Fruit fly (Drosophila melanogaster) whole organism, pupa: ENCODE data around the gene CG6878.

Source experiments
- CG10348 ChIP-seq: fragments of 200-800 bp; sonication (Bioruptor generic); IDR thresholded peaks from 2 replicates; pipeline ENCODE4 v1.3.6; 2022; ENCODE audit warnings: missing biosample characterization, missing genetic modification characterization
- CG12605 ChIP-seq: fragments of 200-800 bp; sonication (Bioruptor generic); IDR thresholded peaks from 2 replicates; pipeline ENCODE4 v1.3.6; 2022; ENCODE audit warnings: missing biosample characterization, missing genetic modification characterization
- CG13204 ChIP-seq: fragments of 200-800 bp; sonication (Bioruptor generic); optimal IDR thresholded peaks from 2 replicates; lab custom pipeline; 2018; ENCODE audit warnings: missing biosample characterization, mild to moderate bottlenecking, missing genetic modification characterization, moderate library complexity
- CG14655 ChIP-seq: fragments of 200-800 bp; sonication (Bioruptor generic); optimal IDR thresholded peaks from 3 replicates; lab custom pipeline; 2017; ENCODE audit warnings: mild to moderate bottlenecking, missing biosample characterization, missing genetic modification reagents, missing genetic modification characterization
- CG15710 ChIP-seq: fragments of 200-800 bp; sonication (Bioruptor generic); optimal IDR thresholded peaks from 2 replicates; lab custom pipeline; 2018; ENCODE audit warnings: missing biosample characterization, mild to moderate bottlenecking, missing genetic modification characterization, moderate library complexity
- CG17806 ChIP-seq: fragments of 200-800 bp; sonication (Bioruptor generic); optimal IDR thresholded peaks from 2 replicates; lab custom pipeline; 2018; ENCODE audit warnings: missing biosample characterization, mild to moderate bottlenecking, missing genetic modification characterization, moderate library complexity
- CG32121 ChIP-seq: fragments of 200-800 bp; sonication (Bioruptor generic); IDR thresholded peaks from 2 replicates; pipeline ENCODE4 v1.3.6; 2022; ENCODE audit warnings: missing biosample characterization, missing genetic modification characterization
- CG34367 ChIP-seq: fragments of 200-800 bp; sonication (Bioruptor generic); optimal IDR thresholded peaks from 2 replicates; lab custom pipeline; 2018; ENCODE audit warnings: missing biosample characterization, mild to moderate bottlenecking, missing genetic modification characterization
- CG4496 ChIP-seq: fragments of 200-800 bp; sonication (Bioruptor generic); IDR thresholded peaks from 3 replicates; pipeline ENCODE4 v1.3.6; 2022; ENCODE audit warnings: missing biosample characterization, missing genetic modification characterization
- CG8159 ChIP-seq: fragments of 200-800 bp; sonication (Bioruptor generic); optimal IDR thresholded peaks from 3 replicates; lab custom pipeline; 2018; ENCODE audit warnings: missing biosample characterization, mild to moderate bottlenecking, missing genetic modification characterization, moderate library complexity
- CG8301 ChIP-seq: fragments of 200-800 bp; sonication (Bioruptor generic); optimal IDR thresholded peaks from 2 replicates; lab custom pipeline; 2018; ENCODE audit warnings: missing biosample characterization, mild to moderate bottlenecking, missing genetic modification characterization
- CG9948 ChIP-seq: fragments of 200-800 bp; sonication (Bioruptor generic); optimal IDR thresholded peaks from 2 replicates; lab custom pipeline; 2018; ENCODE audit warnings: missing biosample characterization, mild to moderate bottlenecking, missing genetic modification characterization, moderate library complexity
- D1 ChIP-seq: fragments of 200-800 bp; sonication (Bioruptor generic); optimal IDR thresholded peaks from 2 replicates; lab custom pipeline; 2018; ENCODE audit warnings: missing biosample characterization, mild to moderate bottlenecking, missing genetic modification characterization, moderate library complexity
- EcR ChIP-seq: fragments of 200-800 bp; sonication (Bioruptor generic); optimal IDR thresholded peaks from 3 replicates; lab custom pipeline; 2019; ENCODE audit warnings: missing biosample characterization, missing genetic modification characterization, mild to moderate bottlenecking, moderate library complexity, missing genetic modification reagents
- Ets98B ChIP-seq: fragments of 200-800 bp; sonication (Bioruptor generic); IDR thresholded peaks from 2 replicates; pipeline ENCODE4 v1.3.6; 2022; ENCODE audit warnings: missing biosample characterization, missing genetic modification characterization
- Pif1A ChIP-seq: fragments of 200-800 bp; sonication (Bioruptor generic); optimal IDR thresholded peaks from 3 replicates; lab custom pipeline; 2016; ENCODE audit warnings: missing biosample characterization, missing genetic modification characterization
- Pif1B ChIP-seq: fragments of 200-800 bp; sonication (Bioruptor generic); optimal IDR thresholded peaks from 3 replicates; lab custom pipeline; 2016; ENCODE audit warnings: missing biosample characterization, missing genetic modification characterization
- Snoo ChIP-seq: fragments of 200-800 bp; sonication (Bioruptor generic); optimal IDR thresholded peaks from 3 replicates; lab custom pipeline; 2017; ENCODE audit warnings: missing biosample characterization, mild to moderate bottlenecking, missing genetic modification characterization, inconsistent platforms
- fd96Ca ChIP-seq: fragments of 200-800 bp; sonication (Bioruptor generic); IDR thresholded peaks from 3 replicates; pipeline ENCODE4 v1.3.6; 2022; ENCODE audit warnings: missing biosample characterization, missing genetic modification characterization
- gl ChIP-seq: fragments of 200-800 bp; sonication (Bioruptor generic); optimal IDR thresholded peaks from 2 replicates; lab custom pipeline; 2018; ENCODE audit warnings: missing biosample characterization, mild to moderate bottlenecking, missing genetic modification characterization
- rn ChIP-seq: fragments of 200-800 bp; sonication (Bioruptor generic); IDR thresholded peaks from 2 replicates; pipeline ENCODE4 v1.3.6; 2022; ENCODE audit warnings: missing biosample characterization, missing genetic modification characterization

CG6878 gene

DNA sequence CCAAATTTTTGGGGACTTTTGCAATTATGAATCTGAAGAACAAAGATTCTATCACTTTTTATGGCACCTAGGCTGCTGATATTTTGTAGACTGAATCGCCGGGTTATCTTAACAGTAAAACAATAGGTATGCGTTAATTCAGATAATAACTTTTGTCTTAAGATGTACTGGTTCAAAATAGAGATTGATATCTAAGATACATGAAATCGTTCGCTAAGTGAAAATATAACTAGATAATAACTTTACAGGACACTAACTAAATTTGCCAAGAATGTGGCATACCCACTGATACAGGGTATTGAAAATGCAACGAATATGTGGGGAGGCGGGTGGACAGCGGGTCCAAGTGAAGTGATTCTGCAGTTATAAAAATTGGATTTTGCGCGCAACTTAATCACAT, 30.6 kb downstream of the CG6878 start:
- TF ChIP-seq CG34367 (tag; lab: Kevin White, UChicago) (no peak), CG14655 (GFP tag; lab: Kevin White, UChicago) (peak; percentile 27), D1 (tag; lab: Kevin White, UChicago) (no peak), CG4496 (GFP tag; lab: Robert Waterston, UW) (no peak), Ets98B (GFP tag; lab: Robert Waterston, UW) (no peak), CG8159 (tag; lab: Kevin White, UChicago) (peak; percentile 22), Pif1A (GFP tag; lab: Kevin White, UChicago) (no peak), Pif1B (no peak), CG10348 (GFP tag; lab: Robert Waterston, UW) (no peak), CG9948 (tag; lab: Kevin White, UChicago) (no peak), fd96Ca (GFP tag; lab: Robert Waterston, UW) (no peak), CG15710 (no peak), CG8301 (tag; lab: Kevin White, UChicago) (no peak), CG13204 (GFP tag; lab: Kevin White, UChicago) (no peak), CG32121 (GFP tag; lab: Robert Waterston, UW) (no peak), Snoo (tag; lab: Kevin White, UChicago) (no peak), CG12605 (GFP tag; lab: Robert Waterston, UW) (no peak), rn (GFP tag; lab: Robert Waterston, UW) (no peak), EcR (GFP tag; lab: Kevin White, UChicago) (no peak), gl (tag; lab: Kevin White, UChicago) (no peak), CG17806 (tag; lab: Kevin White, UChicago) (peak; percentile 1)

DNA sequence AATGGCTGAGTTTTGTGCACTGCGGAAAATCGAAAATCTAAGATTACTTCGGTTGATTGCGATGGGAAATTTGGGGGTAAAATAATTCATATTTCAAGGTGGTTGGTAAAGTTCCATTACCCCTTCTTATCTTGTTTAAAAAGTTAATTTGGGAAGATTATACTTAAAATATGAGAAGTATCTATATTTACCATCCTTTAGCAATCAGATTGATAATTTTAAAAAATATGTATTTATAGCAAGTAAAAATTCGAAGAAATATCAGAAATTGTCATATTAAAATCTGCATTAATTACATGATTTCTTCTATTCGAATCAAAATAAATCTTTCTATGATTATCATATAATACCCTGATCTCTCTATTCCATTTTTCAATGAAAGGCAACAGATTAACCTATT, 33.9 kb downstream of the CG6878 start:
- no peak for TF ChIP-seq CG4496 (GFP tag; lab: Robert Waterston, UW)
- TF ChIP-seq, all 21 proteins: peak for 0

DNA sequence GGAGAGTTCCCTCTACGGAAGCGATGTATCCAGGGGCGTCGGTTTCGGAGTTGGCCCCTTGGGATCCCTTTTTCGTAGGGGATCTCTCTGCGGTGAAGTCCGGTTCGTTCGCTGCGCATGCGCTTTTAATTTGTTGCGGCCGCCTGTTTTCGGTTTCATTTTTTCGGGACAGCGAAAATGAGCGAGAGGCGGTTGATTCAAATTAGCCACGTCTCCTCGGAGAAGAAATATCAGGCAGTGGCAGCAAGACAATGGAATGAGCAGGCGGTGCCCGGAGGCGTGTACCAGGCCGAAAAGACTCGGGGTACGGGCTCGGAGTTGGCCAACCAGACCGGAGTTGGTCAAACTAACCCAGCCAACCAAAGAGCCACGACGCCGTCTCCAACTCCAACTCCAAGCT, 34.6 kb downstream of the CG6878 start:
- TF ChIP-seq rn (GFP tag; lab: Robert Waterston, UW): no peak

DNA sequence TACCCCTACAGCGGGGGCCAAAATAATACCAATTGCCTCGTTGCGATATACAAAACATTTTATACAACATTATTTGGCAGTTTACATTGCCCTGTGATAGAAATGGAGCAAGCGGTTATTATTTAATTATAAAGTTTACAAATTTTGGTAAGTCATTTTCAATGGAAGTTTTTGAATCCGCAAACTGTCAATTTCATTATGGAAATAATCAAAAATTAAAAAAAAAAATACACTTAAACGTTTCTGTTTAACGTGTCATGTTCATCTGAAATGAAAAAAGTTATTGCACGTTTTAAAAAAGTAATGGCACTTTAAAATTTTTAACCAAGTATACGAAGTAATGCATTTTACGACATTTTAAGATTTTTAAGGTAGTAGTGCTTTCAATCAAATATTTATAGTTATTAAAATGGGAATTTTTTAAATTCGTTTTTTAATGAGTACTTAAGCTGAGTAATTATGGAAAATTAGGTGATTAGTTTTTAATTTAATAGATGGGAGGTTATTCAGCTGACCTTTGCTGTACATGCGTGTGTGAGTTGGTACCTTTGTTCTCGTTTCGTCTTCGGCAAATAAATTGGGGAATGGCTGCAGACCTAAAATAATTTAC, 35.2 kb downstream of the CG6878 start:
- TF ChIP-seq fd96Ca (GFP tag; lab: Robert Waterston, UW): no peak
- TF ChIP-seq EcR (GFP tag; lab: Kevin White, UChicago): no peak
- no peak for TF ChIP-seq rn (GFP tag; lab: Robert Waterston, UW)
- TF ChIP-seq CG4496 (GFP tag; lab: Robert Waterston, UW): no peak
- no peak for TF ChIP-seq CG17806 (tag; lab: Kevin White, UChicago)
- no peak for TF ChIP-seq Pif1B
- no peak for TF ChIP-seq Snoo (tag; lab: Kevin White, UChicago)
- TF ChIP-seq CG32121 (GFP tag; lab: Robert Waterston, UW): no peak
- TF ChIP-seq Ets98B (GFP tag; lab: Robert Waterston, UW): no peak
- TF ChIP-seq CG13204 (GFP tag; lab: Kevin White, UChicago): no peak
- TF ChIP-seq CG12605 (GFP tag; lab: Robert Waterston, UW): no peak
- TF ChIP-seq D1 (tag; lab: Kevin White, UChicago): no peak
- TF ChIP-seq CG8301 (tag; lab: Kevin White, UChicago): no peak
- TF ChIP-seq CG34367 (tag; lab: Kevin White, UChicago): no peak
- TF ChIP-seq gl (tag; lab: Kevin White, UChicago): no peak
- no peak for TF ChIP-seq CG8159 (tag; lab: Kevin White, UChicago)
- no peak for TF ChIP-seq CG9948 (tag; lab: Kevin White, UChicago)
- TF ChIP-seq CG14655 (GFP tag; lab: Kevin White, UChicago): no peak
- TF ChIP-seq CG10348 (GFP tag; lab: Robert Waterston, UW): no peak
- no peak for TF ChIP-seq CG15710

DNA sequence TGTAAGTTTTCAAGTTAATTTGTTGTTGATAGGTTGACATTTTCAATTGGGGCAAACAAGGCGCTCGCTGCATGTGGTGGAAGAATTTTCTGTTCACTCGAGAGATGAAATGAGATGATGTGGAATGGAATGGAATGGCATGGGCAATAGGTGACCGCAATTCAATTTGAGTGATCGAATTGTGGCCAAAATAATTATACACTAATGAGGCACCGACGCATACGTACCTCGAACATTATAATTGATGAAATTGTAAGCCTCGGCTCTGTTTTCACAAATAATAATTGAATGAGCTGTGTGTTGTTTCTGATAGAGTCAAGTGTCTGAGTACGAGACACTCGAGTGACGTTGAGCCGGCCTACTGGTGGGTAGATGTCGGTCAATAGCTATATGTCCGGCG, 36.4 kb downstream of the CG6878 start:
- no peak for TF ChIP-seq CG9948 (tag; lab: Kevin White, UChicago)
- TF ChIP-seq CG8159 (tag; lab: Kevin White, UChicago): no peak

DNA sequence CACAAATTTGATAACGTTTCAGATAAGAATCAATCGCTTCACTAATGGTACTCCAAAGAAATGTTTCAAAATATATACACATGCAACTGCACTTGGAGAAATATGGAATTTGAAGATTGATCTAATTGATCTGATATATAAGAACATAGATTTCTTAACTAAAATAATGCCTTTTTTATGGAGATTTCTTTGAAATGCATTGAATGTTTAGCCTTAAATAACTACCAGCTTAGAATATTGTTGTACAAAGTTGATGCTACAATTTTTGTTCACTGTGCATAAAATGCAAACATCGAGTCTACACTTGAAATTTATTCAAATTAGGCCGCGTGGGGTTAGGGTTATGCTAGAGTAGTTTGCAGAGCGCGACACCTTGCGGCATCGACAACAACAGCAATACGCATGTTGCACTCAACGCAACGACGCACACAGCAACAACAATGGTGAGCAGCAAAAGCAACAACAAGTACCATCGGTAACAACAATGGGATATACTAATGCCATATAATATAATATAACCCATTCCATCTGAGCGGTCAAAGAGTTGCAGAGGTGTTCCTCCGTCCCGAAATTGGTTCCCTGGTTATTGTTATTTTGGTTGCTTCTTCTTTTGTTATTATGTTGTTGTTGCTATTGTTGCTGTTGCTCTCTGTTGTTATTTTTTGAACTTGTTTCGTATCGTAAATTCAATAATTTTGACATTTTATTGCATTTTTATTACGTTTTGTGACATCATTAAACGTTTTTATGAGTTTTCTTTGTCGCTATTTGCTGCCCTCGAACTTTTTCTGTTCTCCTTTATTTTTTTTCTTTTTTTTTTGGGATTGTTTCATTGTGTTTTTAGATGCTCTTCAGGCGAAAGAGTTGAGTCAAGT, 37.8 kb downstream of the CG6878 start:
- TF ChIP-seq CG8301 (tag; lab: Kevin White, UChicago) (no peak), CG10348 (GFP tag; lab: Robert Waterston, UW) (no peak), EcR (GFP tag; lab: Kevin White, UChicago) (no peak), CG9948 (tag; lab: Kevin White, UChicago) (no peak), D1 (tag; lab: Kevin White, UChicago) (no peak)
